Worm (Caenorhabditis elegans): ENCODE results near the gene T01B7.13.

The T01B7.13 gene

ce11 chrII:8742006-8742847, 27.0 kb downstream of the T01B7.13 start (continued):
- TF ChIP-seq nfyb-1 (GFP tag; IDR thresholded peaks at IDR 0.05) (peak; percentile 26; the same call in 1 of the 2 replicates), K11D2.4 (GFP tag; IDR thresholded peaks at IDR 0.05) (peak; percentile 67), hsf-1 (GFP tag; IDR thresholded peaks at IDR 0.05) (0 out of 2 replicates have a peak, but pooled peaks have one; percentile 44), chd-7 (tag; optimal IDR thresholded peaks at IDR 0.05) (peak; percentile 67), ekl-4 (GFP tag; IDR thresholded peaks at IDR 0.05) (0 out of 2 replicates have a peak, but pooled peaks have one; percentile 19), lin-40 (tag; optimal IDR thresholded peaks at IDR 0.05) (peak; percentile 72), die-1 (tag; optimal IDR thresholded peaks at IDR 0.05) (peak; percentile 39), ZK185.1 (tag; optimal IDR thresholded peaks at IDR 0.05; ENCODE audit: poor library complexity, severe bottlenecking) (no peak), madf-3 (GFP tag; IDR thresholded peaks at IDR 0.05) (0 out of 2 replicates have a peak, but pooled peaks have one; percentile 21), ztf-26 (tag; optimal IDR thresholded peaks at IDR 0.05) (peak; percentile 80), let-607 (tag; optimal IDR thresholded peaks at IDR 0.05) (peak in 1 of 2 experiments; percentile 22), F37B4.10 (GFP tag; IDR thresholded peaks at IDR 0.05) (no peak), F22D6.2 (tag; optimal IDR thresholded peaks at IDR 0.05) (peak; percentile 45)

DNA sequence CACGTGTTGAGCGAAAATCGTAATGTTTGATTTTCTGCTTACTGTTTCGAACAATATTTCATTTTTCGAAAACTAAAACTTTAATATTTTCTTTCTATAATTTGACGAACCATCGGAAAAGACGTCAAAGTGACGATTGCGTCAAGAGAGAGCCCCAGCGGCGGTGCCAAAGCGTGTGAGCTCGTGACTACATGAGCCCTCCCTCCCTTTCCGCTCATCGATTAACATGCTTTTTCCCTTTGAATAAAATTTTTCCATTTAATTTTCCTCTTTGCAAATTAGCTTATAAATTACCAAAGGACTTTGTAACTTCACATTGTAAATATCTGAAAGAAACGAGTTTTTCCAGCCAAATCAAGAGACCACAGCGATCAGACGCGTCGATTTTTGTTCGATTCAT, 27.8 kb downstream of the T01B7.13 start:
- TF ChIP-seq snpc-3.4 (tag; optimal IDR thresholded peaks at IDR 0.05) (peak; percentile 2), K11D2.4 (GFP tag; IDR thresholded peaks at IDR 0.05) (no peak), ztf-18 (tag; optimal IDR thresholded peaks at IDR 0.05) (peak; percentile 41), mes-4 (tag; optimal IDR thresholded peaks at IDR 0.05) (no peak), sdz-38 (tag; optimal IDR thresholded peaks at IDR 0.05) (no peak)

- TF ChIP-seq lin-26 (GFP tag; IDR thresholded peaks at IDR 0.05): 0 out of 2 replicates have a peak, but pooled peaks have one; percentile 29
- TF ChIP-seq C17E4.6 (GFP tag; IDR thresholded peaks at IDR 0.05): no peak
- peak; percentile 65 for TF ChIP-seq lin-40 (tag; optimal IDR thresholded peaks at IDR 0.05)
- no peak for TF ChIP-seq xnd-1 (tag; optimal IDR thresholded peaks at IDR 0.05)
- TF ChIP-seq C06A6.2 (GFP tag; conservative IDR thresholded peaks at IDR 0.05): peak; percentile 32; the same call in 1 of the 2 replicates
- no peak for TF ChIP-seq F49E8.2 (tag; optimal IDR thresholded peaks at IDR 0.05; ENCODE audit: insufficient read depth)
- no peak for TF ChIP-seq mcd-1 (GFP tag; IDR thresholded peaks at IDR 0.05)
- peak; percentile 87 for TF ChIP-seq ama-1 (optimal IDR thresholded peaks at IDR 0.05)
- TF ChIP-seq ama-1 (GFP tag; optimal IDR thresholded peaks at IDR 0.05): no peak
- peak; percentile 31 for TF ChIP-seq nhr-80 (tag; optimal IDR thresholded peaks at IDR 0.05)
- TF ChIP-seq ztf-26 (tag; optimal IDR thresholded peaks at IDR 0.05): peak; percentile 22
- no peak for TF ChIP-seq ccch-3 (GFP tag; optimal IDR thresholded peaks at IDR 0.05)
- TF ChIP-seq let-607 (tag; optimal IDR thresholded peaks at IDR 0.05): peak in 1 of 2 experiments; percentile 29
- TF ChIP-seq Y67H2A.10 (GFP tag; conservative IDR thresholded peaks at IDR 0.05): no peak
- TF ChIP-seq hmg-1.2 (GFP tag; IDR thresholded peaks at IDR 0.05): peak; percentile 16; the same call in 1 of the 2 replicates
- no peak for TF ChIP-seq cebp-1 (GFP tag; IDR thresholded peaks at IDR 0.05)
- peak; percentile 56 for TF ChIP-seq cebp-1 (tag; optimal IDR thresholded peaks at IDR 0.05)
- peak; percentile 10 for TF ChIP-seq tbp1 (GFP tag; optimal IDR thresholded peaks at IDR 0.05)
Measured at ce11 chrII:8743379-8744173, 28.4 kb downstream of the T01B7.13 start, which contains the start of gene mak-1. Gene mak-1 (plus strand): TSS chrII:8744071.

Measured in whole organism, young adult.